Fruit fly (Drosophila melanogaster): ENCODE data around the gene CG10317.

CG10317 gene

dm6 chr3R:16352039-16352438, 18.3 kb downstream of the CG10317 start:
- no peak for TF ChIP-seq dmrt93B (GFP tag; optimal IDR thresholded peaks at IDR 0.05)
- TF ChIP-seq Hnf4 (GFP tag; optimal IDR thresholded peaks at IDR 0.05): no peak
- no peak for TF ChIP-seq Jra (GFP tag; optimal IDR thresholded peaks at IDR 0.05)
- TF ChIP-seq N (GFP tag; optimal IDR thresholded peaks at IDR 0.05): no peak
- no peak for TF ChIP-seq psq (GFP tag; optimal IDR thresholded peaks at IDR 0.05)
- no peak for TF ChIP-seq usp (GFP tag; optimal IDR thresholded peaks at IDR 0.05)
- TF ChIP-seq jim (GFP tag; optimal IDR thresholded peaks at IDR 0.05): no peak

DNA sequence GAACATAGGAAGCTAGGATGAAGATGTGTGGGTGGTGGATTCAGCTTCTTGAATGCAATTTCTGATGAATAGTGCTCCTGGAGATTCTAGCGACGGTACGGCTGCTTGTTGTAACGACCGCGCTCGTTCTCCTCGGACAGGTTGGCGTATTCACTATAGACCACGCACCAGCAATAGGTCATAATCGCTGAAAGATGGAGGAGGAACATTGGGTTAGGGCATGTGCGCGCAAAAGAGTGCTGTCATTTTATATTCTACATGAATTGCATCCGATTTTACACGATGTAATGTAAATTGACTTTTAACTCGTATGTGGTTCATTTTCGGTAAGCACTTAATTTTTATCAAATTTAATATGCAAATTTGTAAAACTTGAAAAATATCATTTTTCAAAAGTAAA, 19.3 kb downstream of the CG10317 start:
- no peak for TF ChIP-seq psq (GFP tag; optimal IDR thresholded peaks at IDR 0.05)
- no peak for TF ChIP-seq br (GFP tag; optimal IDR thresholded peaks at IDR 0.05)
- TF ChIP-seq sage (GFP tag; optimal IDR thresholded peaks at IDR 0.05): no peak
- no peak for TF ChIP-seq Vsx2 (GFP tag; optimal IDR thresholded peaks at IDR 0.05; ENCODE audit: partially characterized antibody)
- TF ChIP-seq ey (GFP tag; optimal IDR thresholded peaks at IDR 0.05): no peak
- peak; percentile 21 for TF ChIP-seq Myc (optimal IDR thresholded peaks at IDR 0.05)
- TF ChIP-seq dsf (GFP tag; optimal IDR thresholded peaks at IDR 0.05; ENCODE audit: borderline replicate concordance): no peak

DNA sequence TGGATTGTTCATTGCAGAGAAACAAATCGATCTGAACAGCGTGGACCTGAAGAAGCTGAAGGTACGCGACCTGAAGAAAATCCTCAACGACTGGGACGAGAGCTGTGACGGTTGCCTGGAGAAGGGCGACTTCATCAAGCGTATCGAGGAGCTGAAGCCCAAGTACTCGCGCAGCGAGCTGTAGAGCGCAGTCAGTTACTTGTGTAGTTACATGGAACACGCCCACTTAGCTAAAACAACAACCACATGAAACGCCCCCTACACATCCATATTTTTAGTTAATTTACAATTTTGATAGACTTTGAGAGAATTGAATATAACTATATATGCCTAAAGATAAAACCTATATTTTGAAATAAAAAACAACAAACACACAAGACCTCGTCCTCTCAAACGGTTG, 19.9 kb downstream of the CG10317 start:
- TF ChIP-seq usp (GFP tag; optimal IDR thresholded peaks at IDR 0.05): no peak
- no peak for TF ChIP-seq woc (GFP tag; optimal IDR thresholded peaks at IDR 0.05)
- TF ChIP-seq br (GFP tag; optimal IDR thresholded peaks at IDR 0.05): no peak
- no peak for TF ChIP-seq Vsx2 (GFP tag; optimal IDR thresholded peaks at IDR 0.05; ENCODE audit: partially characterized antibody)
- TF ChIP-seq ey (GFP tag; optimal IDR thresholded peaks at IDR 0.05): no peak
- TF ChIP-seq Sp1 (GFP tag; optimal IDR thresholded peaks at IDR 0.05): no peak
- TF ChIP-seq dsf (GFP tag; optimal IDR thresholded peaks at IDR 0.05; ENCODE audit: borderline replicate concordance): no peak
- TF ChIP-seq GATAd (GFP tag; optimal IDR thresholded peaks at IDR 0.05): no peak
- no peak for TF ChIP-seq fru (GFP tag; optimal IDR thresholded peaks at IDR 0.05)
- TF ChIP-seq lola (GFP tag; optimal IDR thresholded peaks at IDR 0.05): no peak
- no peak for TF ChIP-seq h (GFP tag; optimal IDR thresholded peaks at IDR 0.05)
- TF ChIP-seq Hr83 (GFP tag; optimal IDR thresholded peaks at IDR 0.05; ENCODE audit: poor library complexity, severe bottlenecking): no peak
- TF ChIP-seq N (GFP tag; optimal IDR thresholded peaks at IDR 0.05): no peak
- no peak for TF ChIP-seq Hr78 (GFP tag; optimal IDR thresholded peaks at IDR 0.05)
- no peak for TF ChIP-seq psq (GFP tag; optimal IDR thresholded peaks at IDR 0.05)
- no peak for TF ChIP-seq CG32264 (GFP tag; optimal IDR thresholded peaks at IDR 0.05)
- no peak for TF ChIP-seq Jra (GFP tag; optimal IDR thresholded peaks at IDR 0.05)
- TF ChIP-seq brk (GFP tag; optimal IDR thresholded peaks at IDR 0.05): no peak
- TF ChIP-seq foxo (GFP tag; optimal IDR thresholded peaks at IDR 0.05): no peak
- no peak for TF ChIP-seq jim (GFP tag; optimal IDR thresholded peaks at IDR 0.05)

dm6 chr3R:16349111-16349655, 21.1 kb downstream of the CG10317 start, which contains the start of the genes CG14879 and Manf:
TSS of gene CG14879 (minus strand) at chr3R:16349226.
TSS of gene Manf (plus strand) at chr3R:16349404.
- TF ChIP-seq fru (GFP tag; optimal IDR thresholded peaks at IDR 0.05) (no peak), brk (GFP tag; optimal IDR thresholded peaks at IDR 0.05) (no peak), foxo (GFP tag; optimal IDR thresholded peaks at IDR 0.05) (no peak), dsf (GFP tag; optimal IDR thresholded peaks at IDR 0.05; ENCODE audit: borderline replicate concordance) (no peak), Dfd (GFP tag; optimal IDR thresholded peaks at IDR 0.05) (no peak), Vsx2 (GFP tag; optimal IDR thresholded peaks at IDR 0.05; ENCODE audit: partially characterized antibody) (no peak), Hr83 (GFP tag; optimal IDR thresholded peaks at IDR 0.05; ENCODE audit: poor library complexity, severe bottlenecking) (peak; percentile 17), CrebA (GFP tag; optimal IDR thresholded peaks at IDR 0.05; ENCODE audit: borderline replicate concordance) (peak; percentile 92), Sp1 (GFP tag; optimal IDR thresholded peaks at IDR 0.05) (no peak), lola (GFP tag; optimal IDR thresholded peaks at IDR 0.05) (no peak), GATAd (GFP tag; optimal IDR thresholded peaks at IDR 0.05) (no peak), Jra (GFP tag; optimal IDR thresholded peaks at IDR 0.05) (no peak), h (GFP tag; optimal IDR thresholded peaks at IDR 0.05) (peak; percentile 26), rgr (GFP tag; optimal IDR thresholded peaks at IDR 0.05) (peak; percentile 20), sage (GFP tag; optimal IDR thresholded peaks at IDR 0.05) (no peak), br (GFP tag; optimal IDR thresholded peaks at IDR 0.05) (no peak), dmrt93B (GFP tag; optimal IDR thresholded peaks at IDR 0.05) (no peak), sv (GFP tag; optimal IDR thresholded peaks at IDR 0.05) (no peak), dl (GFP tag; optimal IDR thresholded peaks at IDR 0.05; ENCODE audit: insufficient read depth in 1 of 2, partially characterized antibody in 2 of 2) (no peak), Abd-B (GFP tag; optimal IDR thresholded peaks at IDR 0.05) (no peak), usp (GFP tag; optimal IDR thresholded peaks at IDR 0.05) (no peak), Myc (optimal IDR thresholded peaks at IDR 0.05) (no peak), psq (GFP tag; optimal IDR thresholded peaks at IDR 0.05) (no peak), CG9705 (GFP tag; optimal IDR thresholded peaks at IDR 0.05) (no peak), Rel (GFP tag; optimal IDR thresholded peaks at IDR 0.05) (no peak), Rel (tag; optimal IDR thresholded peaks at IDR 0.05) (peak; percentile 69), Dif (GFP tag; optimal IDR thresholded peaks at IDR 0.05; ENCODE audit: partially characterized antibody) (no peak), HLH106 (tag; optimal IDR thresholded peaks at IDR 0.05) (no peak), woc (GFP tag; optimal IDR thresholded peaks at IDR 0.05) (no peak), pan (optimal IDR thresholded peaks at IDR 0.05) (no peak), OdsH (GFP tag; optimal IDR thresholded peaks at IDR 0.05) (no peak), Mio (GFP tag; optimal IDR thresholded peaks at IDR 0.05) (no peak), ey (GFP tag; optimal IDR thresholded peaks at IDR 0.05) (no peak), Hnf4 (GFP tag; optimal IDR thresholded peaks at IDR 0.05) (peak; percentile 22), N (GFP tag; optimal IDR thresholded peaks at IDR 0.05) (no peak), Hr78 (GFP tag; optimal IDR thresholded peaks at IDR 0.05) (no peak), tai (GFP tag; optimal IDR thresholded peaks at IDR 0.05) (no peak), CG32264 (GFP tag; optimal IDR thresholded peaks at IDR 0.05) (no peak)

All from whole organism, wandering third instar larva.